Worm (Caenorhabditis elegans) whole organism, L2 larva: ENCODE data around the gene pitr-1.

Source experiments
- F13H6.1 ChIP-seq: sonication (generic microtip); optimal IDR thresholded peaks from 2 replicates; lab custom pipeline; 2016; ENCODE audit warnings: missing genetic modification characterization, missing compliant biosample characterization
- aly-2 ChIP-seq: fragments of 150-350 bp; optimal IDR thresholded peaks from 2 replicates; lab custom pipeline; 2014; ENCODE audit warnings: missing biosample characterization, missing genetic modification characterization
- ceh-16 ChIP-seq: fragments of 150-350 bp; optimal IDR thresholded peaks from 2 replicates; lab custom pipeline; 2014; ENCODE audit warnings: missing biosample characterization, missing genetic modification characterization
- mab-5 ChIP-seq: fragments of 150-350 bp; optimal IDR thresholded peaks from 2 replicates; lab custom pipeline; 2014; ENCODE audit warnings: missing biosample characterization, missing genetic modification characterization
- mbf-1 ChIP-seq: sonication (generic microtip); optimal IDR thresholded peaks from 2 replicates; lab custom pipeline; 2017; ENCODE audit warnings: missing biosample characterization, missing genetic modification characterization
- mdl-1 ChIP-seq, 2 experiments: fragments of 150-350 bp in 1 of 2; sonication (generic microtip) in 1 of 2; optimal IDR thresholded peaks; 2 replicates each; lab custom pipeline; 2017; ENCODE audit warnings: missing biosample characterization in 2 of 2, missing genetic modification characterization in 2 of 2
- nhr-23 ChIP-seq: fragments of 150-350 bp; optimal IDR thresholded peaks from 2 replicates; lab custom pipeline; 2014; ENCODE audit warnings: missing biosample characterization, missing genetic modification reagents, missing genetic modification characterization
- nhr-237 ChIP-seq: fragments of 150-350 bp; optimal IDR thresholded peaks from 2 replicates; lab custom pipeline; 2014; ENCODE audit warnings: missing biosample characterization, missing genetic modification characterization
- snpc-4 ChIP-seq: fragments of 150-350 bp; optimal IDR thresholded peaks from 2 replicates; lab custom pipeline; 2014; ENCODE audit warnings: missing biosample characterization, missing genetic modification characterization
- unc-62 ChIP-seq: fragments of 150-350 bp; optimal IDR thresholded peaks from 2 replicates; lab custom pipeline; 2014; ENCODE audit warnings: missing biosample characterization, missing genetic modification reagents, missing genetic modification characterization

ce11 chrIV:7413573-7413972 is 19.7 kb downstream of the pitr-1 start:
- no peak for TF ChIP-seq aly-2 (tag; lab: Kevin White, UChicago)
- TF ChIP-seq snpc-4: no peak
- no peak for TF ChIP-seq nhr-23 (tag; lab: Kevin White, UChicago)
- TF ChIP-seq F13H6.1 (tag; lab: Kevin White, UChicago): no peak
- no peak for TF ChIP-seq unc-62 (GFP tag; lab: Kevin White, UChicago)
- no peak for TF ChIP-seq mbf-1 (tag; lab: Kevin White, UChicago)
- no peak for TF ChIP-seq ceh-16 (tag; lab: Kevin White, UChicago)
- TF ChIP-seq nhr-237 (tag; lab: Kevin White, UChicago): no peak
- TF ChIP-seq mab-5 (tag; lab: Kevin White, UChicago): no peak
- TF ChIP-seq mdl-1 (tag; optimal IDR thresholded peaks at IDR 0.05; lab: Kevin White, UChicago): no peak
